Worm (Caenorhabditis elegans) whole organism, young adult: ENCODE results near the gene crn-2.

Experiments
- B0035.1 ChIP-seq: sonication (generic microtip); optimal IDR thresholded peaks from 2 replicates; lab custom pipeline; 2016; ENCODE audit warnings: missing genetic modification characterization, mild to moderate bottlenecking, missing compliant biosample characterization, missing genotype, missing genetic modification reagents
- B0261.1 ChIP-seq: sonication (generic microtip); optimal IDR thresholded peaks from 2 replicates; lab custom pipeline; 2016; ENCODE audit warnings: mild to moderate bottlenecking, missing genetic modification characterization, moderate library complexity, missing compliant biosample characterization
- B0336.3 ChIP-seq: fragments of 200-800 bp; sonication (Bioruptor generic); IDR thresholded peaks from 2 replicates; pipeline ENCODE4 v1.3.6; 2022; ENCODE audit warnings: missing genetic modification characterization, missing compliant biosample characterization
- D2030.7 ChIP-seq: fragments of 200-800 bp; sonication (Bioruptor generic); IDR thresholded peaks from 2 replicates; pipeline ENCODE4 v1.3.6; 2022; ENCODE audit warnings: missing genetic modification reagents, missing genetic modification characterization, missing compliant biosample characterization
- F10E7.11 ChIP-seq: sonication (generic microtip); optimal IDR thresholded peaks from 2 replicates; lab custom pipeline; 2017; ENCODE audit warnings: mild to moderate bottlenecking, missing genetic modification characterization, moderate library complexity, missing compliant biosample characterization
- F23B12.7 ChIP-seq: sonication (generic microtip); optimal IDR thresholded peaks from 2 replicates; lab custom pipeline; 2017; ENCODE audit warnings: missing genetic modification characterization, mild to moderate bottlenecking, missing compliant biosample characterization, antibody characterized with exemption, moderate library complexity; ENCODE audit not compliant: insufficient read depth
- F33H1.4 ChIP-seq: fragments of 200-800 bp; sonication (Bioruptor generic); IDR thresholded peaks from 2 replicates; pipeline ENCODE4 v1.3.6; 2022; ENCODE audit warnings: missing genetic modification reagents, missing genetic modification characterization, missing compliant biosample characterization
- F49E8.2 ChIP-seq: sonication (generic microtip); optimal IDR thresholded peaks from 3 replicates; lab custom pipeline; 2017; ENCODE audit warnings: missing genetic modification characterization, mild to moderate bottlenecking, missing compliant biosample characterization, antibody characterized with exemption, moderate library complexity; ENCODE audit not compliant: insufficient read depth
- F55B11.4 ChIP-seq: sonication (generic microtip); optimal IDR thresholded peaks from 2 replicates; lab custom pipeline; 2016; ENCODE audit warnings: missing compliant biosample characterization, missing genetic modification characterization, borderline replicate concordance; ENCODE audit not compliant: insufficient read depth
- F57A8.1 ChIP-seq: fragments of 200-800 bp; sonication (Bioruptor generic); optimal IDR thresholded peaks from 2 replicates; lab custom pipeline; 2018; ENCODE audit warnings: mild to moderate bottlenecking, missing genetic modification characterization, moderate library complexity, missing compliant biosample characterization
- Y67H2A.10 ChIP-seq: fragments of 200-800 bp; sonication (Bioruptor generic); conservative IDR thresholded peaks from 2 replicates; pipeline ENCODE4 v1.3.6; 2022; ENCODE audit warnings: missing genetic modification reagents, missing genetic modification characterization, missing compliant biosample characterization
- ama-1 ChIP-seq, 3 experiments: fragments of 150-350 bp in 1 of 3; sonication (generic microtip) in 2 of 3; optimal IDR thresholded peaks; 2 replicates each; lab custom pipeline; 2014 to 2018; ENCODE audit warnings: missing biosample characterization in 2 of 3, missing genetic modification characterization in 2 of 3, missing genetic modification reagents in 2 of 3
- attf-3 ChIP-seq: fragments of 200-800 bp; sonication (Bioruptor generic); conservative IDR thresholded peaks from 2 replicates; pipeline ENCODE4 v1.3.6; 2022; ENCODE audit warnings: missing genetic modification reagents, missing genetic modification characterization, missing compliant biosample characterization
- attf-6 ChIP-seq: fragments of 200-800 bp; sonication (Bioruptor generic); IDR thresholded peaks from 2 replicates; pipeline ENCODE4 v1.3.6; 2022; ENCODE audit warnings: missing genetic modification reagents, missing genetic modification characterization, missing compliant biosample characterization
- cebp-2 ChIP-seq: fragments of 200-800 bp; sonication (Bioruptor generic); IDR thresholded peaks from 2 replicates; pipeline ENCODE4 v1.3.6; 2022; ENCODE audit warnings: missing genetic modification characterization, missing compliant biosample characterization
- ceh-27 ChIP-seq: fragments of 200-800 bp; sonication (Bioruptor generic); optimal IDR thresholded peaks from 2 replicates; lab custom pipeline; 2018; ENCODE audit warnings: mild to moderate bottlenecking, missing genetic modification characterization, moderate library complexity, missing compliant biosample characterization
- ceh-58 ChIP-seq: fragments of 200-800 bp; sonication (Bioruptor generic); IDR thresholded peaks from 2 replicates; pipeline ENCODE4 v1.3.6; 2022; ENCODE audit warnings: missing genetic modification characterization, missing compliant biosample characterization
- chd-7 ChIP-seq: sonication (generic microtip); optimal IDR thresholded peaks from 2 replicates; lab custom pipeline; 2016; ENCODE audit warnings: mild to moderate bottlenecking, missing genetic modification characterization, moderate library complexity, missing compliant biosample characterization
- efl-1 ChIP-seq: fragments of 150-350 bp; optimal IDR thresholded peaks from 2 replicates; lab custom pipeline; 2014; ENCODE audit warnings: missing biosample characterization, missing genetic modification reagents, missing genetic modification characterization
- egl-44 ChIP-seq: fragments of 200-800 bp; sonication (Bioruptor generic); IDR thresholded peaks from 2 replicates; pipeline ENCODE4 v1.3.6; 2022; ENCODE audit warnings: missing genetic modification reagents, missing genetic modification characterization, missing compliant biosample characterization
- egrh-3 ChIP-seq: fragments of 200-800 bp; sonication (Bioruptor generic); IDR thresholded peaks from 2 replicates; pipeline ENCODE4 v1.3.6; 2022; ENCODE audit warnings: missing genetic modification reagents, missing genetic modification characterization, missing compliant biosample characterization
- ets-4 ChIP-seq: fragments of 200-800 bp; sonication (Bioruptor generic); optimal IDR thresholded peaks from 2 replicates; lab custom pipeline; 2018; ENCODE audit warnings: mild to moderate bottlenecking, missing genetic modification characterization, missing compliant biosample characterization
- hlh-26 ChIP-seq: fragments of 200-800 bp; sonication (Bioruptor generic); conservative IDR thresholded peaks from 2 replicates; pipeline ENCODE4 v1.3.6; 2022; ENCODE audit warnings: missing genetic modification reagents, missing genetic modification characterization, missing compliant biosample characterization
- let-526 ChIP-seq: fragments of 200-800 bp; sonication (Bioruptor generic); IDR thresholded peaks from 2 replicates; pipeline ENCODE4 v1.3.6; 2022; ENCODE audit warnings: missing genetic modification reagents, missing genetic modification characterization, missing compliant biosample characterization
- let-607 ChIP-seq, 2 experiments: fragments of 200-800 bp in 1 of 2; sonication (Bioruptor generic) in 1 of 2; sonication (generic microtip) in 1 of 2; optimal IDR thresholded peaks; 2 replicates each; lab custom pipeline; 2016 to 2018; ENCODE audit warnings: mild to moderate bottlenecking in 2 of 2, missing compliant biosample characterization in 2 of 2, missing genetic modification characterization in 2 of 2, moderate library complexity in 2 of 2, missing genotype in 1 of 2
- lin-26 ChIP-seq: fragments of 200-800 bp; sonication (Bioruptor generic); IDR thresholded peaks from 2 replicates; pipeline ENCODE4 v1.3.6; 2022; ENCODE audit warnings: missing genetic modification reagents, missing genetic modification characterization, missing compliant biosample characterization
- lin-35 ChIP-seq, 3 experiments: fragments of 150-350 bp in 2 of 3; sonication (generic microtip) in 1 of 3; optimal IDR thresholded peaks; 2 replicates each; lab custom pipeline; 2014 to 2018; ENCODE audit warnings: missing biosample characterization in 3 of 3, missing genetic modification characterization in 3 of 3, missing genetic modification reagents in 3 of 3
- lin-40 ChIP-seq: sonication (generic microtip); optimal IDR thresholded peaks from 2 replicates; lab custom pipeline; 2016; ENCODE audit warnings: missing genetic modification characterization, mild to moderate bottlenecking, missing compliant biosample characterization, missing genotype, missing genetic modification reagents
- madf-3 ChIP-seq: fragments of 200-800 bp; sonication (Bioruptor generic); IDR thresholded peaks from 2 replicates; pipeline ENCODE4 v1.3.6; 2022; ENCODE audit warnings: missing genetic modification reagents, missing genetic modification characterization, missing compliant biosample characterization
- madf-6 ChIP-seq: fragments of 200-800 bp; sonication (Bioruptor generic); IDR thresholded peaks from 2 replicates; pipeline ENCODE4 v1.3.6; 2022; ENCODE audit warnings: missing genetic modification reagents, missing genetic modification characterization, missing compliant biosample characterization
- madf-8 ChIP-seq: fragments of 200-800 bp; sonication (Bioruptor generic); conservative IDR thresholded peaks from 2 replicates; pipeline ENCODE4 v1.3.6; 2022; ENCODE audit warnings: missing genetic modification reagents, missing genetic modification characterization, missing compliant biosample characterization
- mcd-1 ChIP-seq: fragments of 200-800 bp; sonication (Bioruptor generic); IDR thresholded peaks from 2 replicates; pipeline ENCODE4 v1.3.6; 2022; ENCODE audit warnings: missing genetic modification reagents, missing genetic modification characterization, missing compliant biosample characterization
- mes-4 ChIP-seq: sonication (generic microtip); optimal IDR thresholded peaks from 2 replicates; lab custom pipeline; 2016; ENCODE audit warnings: missing genotype, missing genetic modification characterization, missing compliant biosample characterization
- nhr-120 ChIP-seq: fragments of 200-800 bp; sonication (Bioruptor generic); IDR thresholded peaks from 2 replicates; pipeline ENCODE4 v1.3.6; 2022; ENCODE audit warnings: missing genetic modification characterization, missing compliant biosample characterization
- nhr-179 ChIP-seq: sonication (generic microtip); optimal IDR thresholded peaks from 2 replicates; lab custom pipeline; 2016; ENCODE audit warnings: mild to moderate bottlenecking, missing genetic modification characterization, missing compliant biosample characterization
- nhr-80 ChIP-seq: sonication (generic microtip); optimal IDR thresholded peaks from 2 replicates; lab custom pipeline; 2016; ENCODE audit warnings: missing genetic modification characterization, missing compliant biosample characterization
- pha-4 ChIP-seq: fragments of 150-350 bp; sonication (generic microtip); optimal IDR thresholded peaks from 2 replicates; lab custom pipeline; 2014; ENCODE audit warnings: missing biosample characterization, missing genetic modification reagents, missing genetic modification characterization
- rec-8 ChIP-seq, 2 experiments: sonication (generic microtip); optimal IDR thresholded peaks; 2 replicates each; lab custom pipeline; 2016; ENCODE audit warnings: mild to moderate bottlenecking in 2 of 2, missing genetic modification characterization in 2 of 2, missing genetic modification reagents in 2 of 2, missing genotype in 2 of 2, missing biosample characterization in 1 of 2, missing compliant biosample characterization in 1 of 2, moderate library complexity in 1 of 2
- sdz-38 ChIP-seq: sonication (generic microtip); optimal IDR thresholded peaks from 2 replicates; lab custom pipeline; 2016; ENCODE audit warnings: missing genotype, missing genetic modification characterization, missing compliant biosample characterization
- snpc-3.4 ChIP-seq: sonication (generic microtip); optimal IDR thresholded peaks from 2 replicates; lab custom pipeline; 2017; ENCODE audit warnings: missing genetic modification characterization, mild to moderate bottlenecking, missing compliant biosample characterization, antibody characterized with exemption, moderate library complexity, missing genotype, missing genetic modification reagents
- tbp1 ChIP-seq: fragments of 200-800 bp; sonication (Bioruptor generic); optimal IDR thresholded peaks from 2 replicates; lab custom pipeline; 2018; ENCODE audit warnings: mild to moderate bottlenecking, missing genetic modification characterization, missing compliant biosample characterization
- tbx-9 ChIP-seq: sonication (generic microtip); optimal IDR thresholded peaks from 2 replicates; lab custom pipeline; 2016; ENCODE audit warnings: borderline replicate concordance, missing genetic modification characterization, inconsistent platforms, missing compliant biosample characterization
- unc-130 ChIP-seq: sonication (generic microtip); optimal IDR thresholded peaks from 2 replicates; lab custom pipeline; 2016; ENCODE audit warnings: missing genetic modification reagents, missing genetic modification characterization, missing compliant biosample characterization
- unc-62 ChIP-seq: fragments of 150-350 bp; optimal IDR thresholded peaks from 2 replicates; lab custom pipeline; 2014; ENCODE audit warnings: missing biosample characterization, missing genetic modification reagents, missing genetic modification characterization
- zfh-2 ChIP-seq: fragments of 200-800 bp; sonication (Bioruptor generic); conservative IDR thresholded peaks from 2 replicates; pipeline ENCODE4 v1.3.6; 2022; ENCODE audit warnings: missing genetic modification reagents, missing genetic modification characterization, missing compliant biosample characterization
- zim-3 ChIP-seq: sonication (generic microtip); optimal IDR thresholded peaks from 2 replicates; lab custom pipeline; 2017; ENCODE audit warnings: mild to moderate bottlenecking, missing genetic modification characterization, moderate library complexity, missing compliant biosample characterization
- ztf-25 ChIP-seq: fragments of 200-800 bp; sonication (Bioruptor generic); IDR thresholded peaks from 2 replicates; pipeline ENCODE4 v1.3.6; 2022; ENCODE audit warnings: missing genetic modification reagents, missing genetic modification characterization, missing compliant biosample characterization
- ztf-6 ChIP-seq: fragments of 200-800 bp; sonication (Bioruptor generic); IDR thresholded peaks from 2 replicates; pipeline ENCODE4 v1.3.6; 2022; ENCODE audit warnings: missing genetic modification reagents, missing genetic modification characterization, missing compliant biosample characterization

Gene crn-2

DNA sequence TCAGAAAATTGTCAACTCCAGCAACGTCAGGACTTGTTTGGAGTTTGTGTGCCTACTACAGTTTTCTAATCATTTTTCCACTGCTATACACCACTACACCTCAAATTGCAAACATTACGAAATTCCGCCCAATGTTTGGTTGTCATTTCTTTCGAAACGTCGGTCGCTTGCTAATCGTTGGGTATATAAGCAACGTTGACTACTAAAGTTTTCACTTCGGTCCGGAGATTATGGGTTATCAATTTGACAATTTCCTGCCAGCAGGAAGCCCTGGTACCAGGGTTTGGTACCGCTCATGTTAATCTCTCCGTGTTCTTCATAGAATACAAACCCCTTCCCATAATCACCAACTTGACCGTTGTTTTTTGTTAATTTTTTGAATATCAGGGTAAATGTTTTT is 18.4 kb upstream of the crn-2 start (continued):
- TF ChIP-seq unc-130 = no peak
- TF ChIP-seq lin-40 (tag; lab: Kevin White, UChicago) = peak; percentile 53
- TF ChIP-seq Y67H2A.10 (GFP tag; lab: Robert Waterston, UW) = no peak
- TF ChIP-seq pha-4 = peak; percentile 83
- no peak for TF ChIP-seq attf-3
- no peak for TF ChIP-seq zfh-2 (GFP tag; lab: Robert Waterston, UW)
- TF ChIP-seq let-607 (tag; optimal IDR thresholded peaks at IDR 0.05; lab: Kevin White, UChicago) = peak; percentile 37 to 75
- no peak for TF ChIP-seq F23B12.7
- no peak for TF ChIP-seq zim-3 (tag; lab: Kevin White, UChicago)
- no peak for TF ChIP-seq egl-44 (GFP tag; lab: Robert Waterston, UW)
- no peak for TF ChIP-seq F49E8.2 (tag; lab: Kevin White, UChicago)
- no peak for TF ChIP-seq attf-6
- TF ChIP-seq F57A8.1 (GFP tag; lab: Kevin White, UChicago) = no peak
- no peak for TF ChIP-seq F55B11.4
- peak; percentile 66 for TF ChIP-seq nhr-80 (tag; lab: Kevin White, UChicago)
- no peak for TF ChIP-seq chd-7 (tag; lab: Kevin White, UChicago)
- TF ChIP-seq egrh-3 (GFP tag; lab: Robert Waterston, UW) = no peak
- TF ChIP-seq madf-6 = no peak
- TF ChIP-seq ets-4 (GFP tag; lab: Kevin White, UChicago) = no peak
- no peak for TF ChIP-seq B0035.1 (tag; lab: Kevin White, UChicago)
- TF ChIP-seq lin-35 (GFP tag; optimal IDR thresholded peaks at IDR 0.05; lab: Kevin White, UChicago) = no peak
- no peak for TF ChIP-seq F33H1.4 (GFP tag; lab: Robert Waterston, UW)
- no peak for TF ChIP-seq ceh-27
- TF ChIP-seq mes-4 (tag; lab: Kevin White, UChicago) = no peak
- no peak for TF ChIP-seq nhr-120
- TF ChIP-seq ama-1 (optimal IDR thresholded peaks at IDR 0.05; lab: Kevin White, UChicago) = no peak
- TF ChIP-seq ama-1 (GFP tag; optimal IDR thresholded peaks at IDR 0.05; lab: Kevin White, UChicago) = no peak
- no peak for TF ChIP-seq cebp-2 (GFP tag; lab: Robert Waterston, UW)
- TF ChIP-seq F10E7.11 (tag; lab: Kevin White, UChicago) = no peak
- no peak for TF ChIP-seq lin-26 (GFP tag; lab: Robert Waterston, UW)
- TF ChIP-seq ceh-58 (GFP tag; lab: Robert Waterston, UW) = no peak
- no peak for TF ChIP-seq let-526 (GFP tag; lab: Robert Waterston, UW)
- TF ChIP-seq sdz-38 (tag; lab: Kevin White, UChicago) = no peak
- no peak for TF ChIP-seq madf-8 (GFP tag; lab: Robert Waterston, UW)
- no peak for TF ChIP-seq rec-8 (tag; optimal IDR thresholded peaks at IDR 0.05; lab: Kevin White, UChicago)
- peak; percentile 51 for TF ChIP-seq unc-62 (GFP tag; lab: Kevin White, UChicago)
- TF ChIP-seq hlh-26 (GFP tag; lab: Robert Waterston, UW) = no peak
- TF ChIP-seq mcd-1 (GFP tag; lab: Robert Waterston, UW) = no peak
- no peak for TF ChIP-seq ztf-25 (GFP tag; lab: Robert Waterston, UW)
- TF ChIP-seq madf-3 (GFP tag; lab: Robert Waterston, UW) = no peak
- TF ChIP-seq tbp1 (GFP tag; lab: Kevin White, UChicago) = peak; percentile 27
- TF ChIP-seq snpc-3.4 (tag; lab: Kevin White, UChicago) = no peak
- no peak for TF ChIP-seq nhr-179 (tag; lab: Kevin White, UChicago)
- no peak for TF ChIP-seq tbx-9 (tag; lab: Kevin White, UChicago)
- TF ChIP-seq ztf-6 (GFP tag; lab: Robert Waterston, UW) = no peak
- TF ChIP-seq efl-1 (GFP tag; lab: Kevin White, UChicago) = no peak
- peak; percentile 54 for TF ChIP-seq B0261.1
- no peak for TF ChIP-seq D2030.7 (GFP tag; lab: Robert Waterston, UW)
- TF ChIP-seq B0336.3 (GFP tag; lab: Robert Waterston, UW) = no peak
